Worm (Caenorhabditis elegans): ENCODE data around the gene mnk-1.

The mnk-1 gene

ce11 chrII:10550872-10551647 lies 3.8 kb downstream of the mnk-1 start:
- TF ChIP-seq lin-39 (tag; optimal IDR thresholded peaks at IDR 0.05), result no peak
- TF ChIP-seq nhr-21 (tag; optimal IDR thresholded peaks at IDR 0.05), result no peak
- TF ChIP-seq ztf-4 (tag; optimal IDR thresholded peaks at IDR 0.05), result no peak
- peak in 1 of 2 experiments; percentile 32 for TF ChIP-seq lsy-2 (tag; optimal IDR thresholded peaks at IDR 0.05)
- TF ChIP-seq nhr-11 (tag; optimal IDR thresholded peaks at IDR 0.05), result peak; percentile 47
- TF ChIP-seq nhr-25 (tag; optimal IDR thresholded peaks at IDR 0.05), result peak; percentile 58
- TF ChIP-seq skn-1 (tag; optimal IDR thresholded peaks at IDR 0.05), result no peak
- peak; percentile 4 for TF ChIP-seq nhr-129 (tag; optimal IDR thresholded peaks at IDR 0.05)
- peak; percentile 21 for TF ChIP-seq F13H6.1 (tag; optimal IDR thresholded peaks at IDR 0.05)
- TF ChIP-seq mdl-1 (tag; optimal IDR thresholded peaks at IDR 0.05), result no peak
- TF ChIP-seq snpc-4 (tag; optimal IDR thresholded peaks at IDR 0.05), result no peak
- TF ChIP-seq sma-9 (GFP tag; optimal IDR thresholded peaks at IDR 0.05), result peak; percentile 27
- TF ChIP-seq sma-9 (tag; optimal IDR thresholded peaks at IDR 0.05), result no peak
- TF ChIP-seq mbf-1 (tag; optimal IDR thresholded peaks at IDR 0.05), result no peak
- no peak for TF ChIP-seq sma-3 (GFP tag; optimal IDR thresholded peaks at IDR 0.05)

ce11 chrII:10550173-10550572 lies 4.7 kb downstream of the mnk-1 start:
- no peak for TF ChIP-seq unc-62 (GFP tag; optimal IDR thresholded peaks at IDR 0.05)
- TF ChIP-seq fos-1 (tag; optimal IDR thresholded peaks at IDR 0.05), result no peak
- no peak for TF ChIP-seq unc-39 (tag; optimal IDR thresholded peaks at IDR 0.05)
- peak; percentile 31 for TF ChIP-seq lin-11 (tag; optimal IDR thresholded peaks at IDR 0.05)
- peak; percentile 4 for TF ChIP-seq zag-1 (tag; optimal IDR thresholded peaks at IDR 0.05)
- TF ChIP-seq ama-1 (optimal IDR thresholded peaks at IDR 0.05), result no peak
- no peak for TF ChIP-seq Y55F3AM.14 (GFP tag; optimal IDR thresholded peaks at IDR 0.05)
- no peak for TF ChIP-seq nhr-23 (tag; optimal IDR thresholded peaks at IDR 0.05)
- TF ChIP-seq nhr-129 (tag; optimal IDR thresholded peaks at IDR 0.05), result peak; percentile 44
- TF ChIP-seq elt-1 (tag; optimal IDR thresholded peaks at IDR 0.05), result no peak
- no peak for TF ChIP-seq elt-3 (tag; optimal IDR thresholded peaks at IDR 0.05)
- no peak for TF ChIP-seq ZK546.5 (tag; optimal IDR thresholded peaks at IDR 0.05)
- TF ChIP-seq skn-1 (tag; optimal IDR thresholded peaks at IDR 0.05), result no peak
- TF ChIP-seq crh-2 (tag; optimal IDR thresholded peaks at IDR 0.05), result peak; percentile 6
- no peak for TF ChIP-seq nhr-12 (tag; optimal IDR thresholded peaks at IDR 0.05)
- TF ChIP-seq alr-1 (tag; optimal IDR thresholded peaks at IDR 0.05), result no peak
- TF ChIP-seq dmd-4 (tag; optimal IDR thresholded peaks at IDR 0.05), result no peak
- peak in 1 of 2 experiments; percentile 19 for TF ChIP-seq mdl-1 (tag; optimal IDR thresholded peaks at IDR 0.05)
- TF ChIP-seq ztf-11 (tag; optimal IDR thresholded peaks at IDR 0.05), result no peak

- TF ChIP-seq sma-9 (GFP tag; optimal IDR thresholded peaks at IDR 0.05), result peak; percentile 88
- TF ChIP-seq sma-9 (tag; optimal IDR thresholded peaks at IDR 0.05), result no peak
- no peak for TF ChIP-seq R02D3.7 (tag; optimal IDR thresholded peaks at IDR 0.05)
- no peak for TF ChIP-seq dmd-4 (tag; optimal IDR thresholded peaks at IDR 0.05)
- peak; percentile 92 for TF ChIP-seq nhr-129 (tag; optimal IDR thresholded peaks at IDR 0.05)
- TF ChIP-seq elt-1 (tag; optimal IDR thresholded peaks at IDR 0.05), result no peak
- no peak for TF ChIP-seq skn-1 (tag; optimal IDR thresholded peaks at IDR 0.05)
- TF ChIP-seq snpc-4 (tag; optimal IDR thresholded peaks at IDR 0.05), result no peak
- TF ChIP-seq F13H6.1 (tag; optimal IDR thresholded peaks at IDR 0.05), result peak; percentile 89
- no peak for TF ChIP-seq nhr-10 (tag; optimal IDR thresholded peaks at IDR 0.05)
- TF ChIP-seq ztf-4 (tag; optimal IDR thresholded peaks at IDR 0.05), result peak; percentile 78
- peak; percentile 71 for TF ChIP-seq crh-2 (tag; optimal IDR thresholded peaks at IDR 0.05)
- TF ChIP-seq unc-39 (tag; optimal IDR thresholded peaks at IDR 0.05), result no peak
- TF ChIP-seq nhr-25 (tag; optimal IDR thresholded peaks at IDR 0.05), result peak; percentile 83
- peak; percentile 40 for TF ChIP-seq nhr-11 (tag; optimal IDR thresholded peaks at IDR 0.05)
- TF ChIP-seq mbf-1 (tag; optimal IDR thresholded peaks at IDR 0.05), result no peak
- peak; percentile 82 for TF ChIP-seq mab-5 (tag; optimal IDR thresholded peaks at IDR 0.05)
- TF ChIP-seq ztf-11 (tag; optimal IDR thresholded peaks at IDR 0.05), result no peak
- TF ChIP-seq lin-11 (tag; optimal IDR thresholded peaks at IDR 0.05), result peak; percentile 93
- TF ChIP-seq gmeb-1 (tag; optimal IDR thresholded peaks at IDR 0.05), result peak; percentile 64
- TF ChIP-seq ceh-82 (tag; optimal IDR thresholded peaks at IDR 0.05), result peak; percentile 56
- TF ChIP-seq blmp-1 (tag; optimal IDR thresholded peaks at IDR 0.05; ENCODE audit: insufficient read depth), result peak; percentile 50
- TF ChIP-seq lsy-2 (tag; optimal IDR thresholded peaks at IDR 0.05), result peak; percentile 70 to 85
- TF ChIP-seq aly-2 (tag; optimal IDR thresholded peaks at IDR 0.05), result no peak
- peak; percentile 93 for TF ChIP-seq mdl-1 (tag; optimal IDR thresholded peaks at IDR 0.05)
- no peak for TF ChIP-seq ztf-1 (GFP tag; conservative IDR thresholded peaks at IDR 0.05)
- peak; percentile 61 for TF ChIP-seq sma-3 (GFP tag; optimal IDR thresholded peaks at IDR 0.05)
- TF ChIP-seq zag-1 (tag; optimal IDR thresholded peaks at IDR 0.05), result peak; percentile 88
- TF ChIP-seq alr-1 (tag; optimal IDR thresholded peaks at IDR 0.05), result no peak
- TF ChIP-seq ZK546.5 (tag; optimal IDR thresholded peaks at IDR 0.05), result no peak
- no peak for TF ChIP-seq nhr-237 (tag; optimal IDR thresholded peaks at IDR 0.05)
- peak; percentile 66 for TF ChIP-seq nhr-21 (tag; optimal IDR thresholded peaks at IDR 0.05)
- peak; percentile 90 for TF ChIP-seq C34F6.9 (tag; optimal IDR thresholded peaks at IDR 0.05)
- TF ChIP-seq nhr-12 (tag; optimal IDR thresholded peaks at IDR 0.05), result no peak
- no peak for TF ChIP-seq nhr-23 (tag; optimal IDR thresholded peaks at IDR 0.05)
- TF ChIP-seq nhr-77 (tag; optimal IDR thresholded peaks at IDR 0.05), result no peak
- peak; percentile 58 for TF ChIP-seq peb-1 (tag; optimal IDR thresholded peaks at IDR 0.05)
Measured at ce11 chrII:10548778-10549671, 5.8 kb downstream of the mnk-1 start.

Measured in whole organism, L2 larva.